Worm (Caenorhabditis elegans): ENCODE data around the gene hsp-1.
A peak's percentile ranks its signal among the peaks of the same experiment; 100 is the strongest.

The hsp-1 gene

DNA sequence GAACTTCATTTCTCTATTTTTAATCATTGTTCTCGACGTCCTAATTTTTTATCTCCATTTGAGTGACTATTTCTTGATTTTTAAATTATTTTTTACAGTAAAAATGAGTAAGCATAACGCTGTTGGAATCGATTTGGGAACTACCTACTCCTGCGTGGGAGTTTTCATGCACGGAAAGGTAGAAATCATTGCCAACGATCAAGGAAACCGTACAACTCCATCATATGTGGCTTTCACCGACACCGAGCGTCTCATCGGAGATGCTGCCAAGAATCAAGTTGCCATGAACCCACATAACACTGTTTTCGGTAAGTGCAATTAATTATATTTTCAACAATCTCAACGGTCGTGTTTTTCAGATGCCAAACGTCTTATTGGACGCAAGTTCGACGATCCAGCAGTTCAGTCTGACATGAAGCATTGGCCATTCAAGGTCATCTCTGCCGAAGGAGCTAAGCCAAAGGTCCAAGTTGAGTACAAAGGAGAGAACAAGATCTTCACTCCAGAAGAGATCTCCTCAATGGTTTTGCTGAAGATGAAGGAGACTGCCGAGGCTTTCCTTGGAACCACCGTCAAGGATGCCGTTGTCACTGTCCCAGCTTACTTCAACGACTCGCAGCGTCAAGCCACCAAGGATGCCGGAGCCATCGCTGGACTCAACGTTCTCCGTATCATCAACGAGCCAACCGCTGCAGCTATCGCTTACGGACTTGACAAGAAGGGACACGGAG lies at the start of gene hsp-1 (continued):
- TF ChIP-seq ZK185.1 (tag; optimal IDR thresholded peaks at IDR 0.05; ENCODE audit: poor library complexity, severe bottlenecking) (peak; percentile 45), ztf-3 (GFP tag; optimal IDR thresholded peaks at IDR 0.05) (no peak), ama-1 (optimal IDR thresholded peaks at IDR 0.05) (no peak), ama-1 (GFP tag; optimal IDR thresholded peaks at IDR 0.05) (no peak), Y67H2A.10 (GFP tag; conservative IDR thresholded peaks at IDR 0.05) (no peak), F39B2.1 (GFP tag; IDR thresholded peaks at IDR 0.05) (peak; percentile 33; the same call in 1 of the 2 replicates), let-526 (GFP tag; IDR thresholded peaks at IDR 0.05) (no peak), mel-28 (tag; optimal IDR thresholded peaks at IDR 0.05; ENCODE audit: borderline replicate concordance) (no peak), sptf-2 (GFP tag; optimal IDR thresholded peaks at IDR 0.05) (no peak), attf-5 (GFP tag; optimal IDR thresholded peaks at IDR 0.05) (no peak), ekl-4 (GFP tag; IDR thresholded peaks at IDR 0.05) (no peak; the same call in 1 of the 2 replicates), cebp-2 (GFP tag; IDR thresholded peaks at IDR 0.05) (0 out of 2 replicates have a peak, but pooled peaks have one; percentile 48), ceh-40 (GFP tag; IDR thresholded peaks at IDR 0.05) (peak; percentile 78; the same call in 1 of the 2 replicates), cebp-1 (GFP tag; IDR thresholded peaks at IDR 0.05) (no peak), cebp-1 (tag; optimal IDR thresholded peaks at IDR 0.05) (peak; percentile 14), F52B5.7 (tag; optimal IDR thresholded peaks at IDR 0.05) (no peak), nfya-2 (GFP tag; IDR thresholded peaks at IDR 0.05) (no peak), ceh-79 (tag; optimal IDR thresholded peaks at IDR 0.05) (no peak), madf-3 (GFP tag; IDR thresholded peaks at IDR 0.05) (no peak), atf-7 (tag; optimal IDR thresholded peaks at IDR 0.05) (no peak), mes-4 (tag; optimal IDR thresholded peaks at IDR 0.05) (no peak), somi-1 (GFP tag; optimal IDR thresholded peaks at IDR 0.05) (no peak), lin-26 (GFP tag; IDR thresholded peaks at IDR 0.05) (no peak; the same call in 1 of the 2 replicates), F55B11.4 (tag; optimal IDR thresholded peaks at IDR 0.05; ENCODE audit: borderline replicate concordance, insufficient read depth) (peak; percentile 12), lsy-27 (tag; optimal IDR thresholded peaks at IDR 0.05; ENCODE audit: borderline replicate concordance, insufficient read depth) (no peak), unc-62 (GFP tag; optimal IDR thresholded peaks at IDR 0.05) (no peak), repo-1 (tag; optimal IDR thresholded peaks at IDR 0.05) (peak; percentile 8), C06A6.2 (GFP tag; conservative IDR thresholded peaks at IDR 0.05) (no peak), lin-40 (tag; optimal IDR thresholded peaks at IDR 0.05) (no peak)

DNA sequence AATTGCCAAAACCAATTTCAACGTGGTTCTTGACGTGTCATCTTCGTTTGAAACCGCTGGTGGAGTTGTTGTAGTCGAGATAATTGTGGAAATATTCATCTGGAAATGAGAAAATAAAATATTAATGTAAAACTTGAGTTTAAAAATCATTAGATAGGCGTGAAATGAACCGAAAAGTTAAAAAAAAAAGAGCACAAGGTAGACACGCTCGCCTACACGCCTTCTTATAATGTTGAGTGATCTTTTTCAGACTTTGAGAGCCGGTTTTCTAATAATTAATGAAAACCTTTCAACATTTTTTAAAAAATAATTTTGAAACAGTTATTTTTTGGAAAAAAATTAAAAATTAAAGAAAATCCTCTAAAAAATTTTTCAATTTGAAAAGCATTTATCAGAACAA lies 47.8 kb upstream of the hsp-1 start, which contains the start of gene npr-32:
Gene npr-32 (minus strand): TSS at position 101 of the 400 bp plus-strand sequence.
- TF ChIP-seq hrde-1 (tag; optimal IDR thresholded peaks at IDR 0.05; ENCODE audit: borderline replicate concordance) (no peak), madf-3 (GFP tag; IDR thresholded peaks at IDR 0.05) (no peak), madf-10 (tag; optimal IDR thresholded peaks at IDR 0.05) (no peak), mes-4 (tag; optimal IDR thresholded peaks at IDR 0.05) (no peak), F22D6.2 (tag; optimal IDR thresholded peaks at IDR 0.05) (no peak), zim-3 (tag; optimal IDR thresholded peaks at IDR 0.05) (no peak), die-1 (tag; optimal IDR thresholded peaks at IDR 0.05) (no peak), ekl-4 (GFP tag; IDR thresholded peaks at IDR 0.05) (no peak), attf-3 (GFP tag; conservative IDR thresholded peaks at IDR 0.05) (no peak), lin-54 (GFP tag; optimal IDR thresholded peaks at IDR 0.05) (no peak), snpc-1.1 (tag; optimal IDR thresholded peaks at IDR 0.05; ENCODE audit: insufficient read depth) (no peak), akir-1 (GFP tag; optimal IDR thresholded peaks at IDR 0.05) (no peak), egrh-3 (GFP tag; IDR thresholded peaks at IDR 0.05) (no peak), ceh-100 (GFP tag; IDR thresholded peaks at IDR 0.05) (no peak), F49E8.2 (tag; optimal IDR thresholded peaks at IDR 0.05; ENCODE audit: insufficient read depth) (no peak), xnd-1 (tag; optimal IDR thresholded peaks at IDR 0.05) (no peak), unc-130 (GFP tag; optimal IDR thresholded peaks at IDR 0.05) (no peak), aptf-2 (GFP tag; conservative IDR thresholded peaks at IDR 0.05) (no peak), sea-2 (GFP tag; IDR thresholded peaks at IDR 0.05) (no peak)

Data from whole organism, young adult.